Worm (Caenorhabditis elegans): ENCODE results near the gene cutl-3.
"Not testable (repeated sequence)": the region's sequence is repeated elsewhere in the genome, so short reads cannot be mapped to it uniquely, and the experiment has no call there.

DNA sequence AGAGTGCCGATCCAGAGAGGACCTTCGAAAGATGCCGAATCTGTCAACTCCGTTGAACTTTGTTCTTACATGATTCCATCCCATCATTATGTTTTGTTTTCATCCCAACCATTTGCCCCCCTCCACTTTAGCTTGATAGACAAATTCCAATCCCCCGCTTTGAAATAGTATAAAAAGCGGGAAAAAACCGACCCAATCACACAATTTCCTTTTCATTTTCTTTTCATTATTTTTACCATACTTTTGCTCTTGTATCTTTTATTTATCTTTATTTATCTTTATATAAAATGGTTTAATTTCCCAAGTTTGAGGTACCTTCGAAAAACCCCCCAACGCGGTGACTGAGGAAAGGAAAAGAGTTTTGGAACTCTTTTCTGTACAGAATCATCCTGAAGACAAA lies 32.5 kb downstream of the cutl-3 start, which contains the start of gene F20D1.22:
- TF ChIP-seq pqm-1 (tag; optimal IDR thresholded peaks at IDR 0.05); nhr-11 (tag; optimal IDR thresholded peaks at IDR 0.05); tbx-2 (tag; optimal IDR thresholded peaks at IDR 0.05); dmd-4 (tag; optimal IDR thresholded peaks at IDR 0.05; ENCODE audit: borderline replicate concordance); K02D7.2 (tag; optimal IDR thresholded peaks at IDR 0.05); ceh-30 (tag; optimal IDR thresholded peaks at IDR 0.05): not testable (repeated sequence)
